Fruit fly (Drosophila melanogaster) whole organism, embryonic: ENCODE results near the gene CG5510.
A peak's percentile ranks its signal among the peaks of the same experiment; 100 is the strongest.

Source experiments
- Ada2b ChIP-seq: fragments of 200-800 bp; sonication (Bioruptor generic); IDR thresholded peaks from 2 replicates; pipeline ENCODE4 v1.3.6; 2022; ENCODE audit warnings: missing biosample characterization, missing genetic modification characterization
- Blimp-1 ChIP-seq: fragments of 200-800 bp; sonication (Bioruptor generic); optimal IDR thresholded peaks from 3 replicates; lab custom pipeline; 2018; ENCODE audit warnings: missing biosample characterization, missing genetic modification characterization, mild to moderate bottlenecking, moderate library complexity, missing genetic modification reagents
- Bteb2 ChIP-seq: fragments of 200-800 bp; sonication (Bioruptor generic); optimal IDR thresholded peaks from 2 replicates; lab custom pipeline; 2016; ENCODE audit warnings: missing biosample characterization, missing genetic modification characterization
- CG1024 ChIP-seq: fragments of 200-800 bp; sonication (Bioruptor generic); IDR thresholded peaks from 2 replicates; pipeline ENCODE4 v1.3.6; 2022; ENCODE audit warnings: missing biosample characterization, missing genetic modification characterization
- CG10543 ChIP-seq: fragments of 200-800 bp; sonication (Bioruptor generic); optimal IDR thresholded peaks from 3 replicates; lab custom pipeline; 2017; ENCODE audit warnings: missing biosample characterization, mild to moderate bottlenecking, missing genetic modification characterization, moderate library complexity
- CG10565 ChIP-seq: fragments of 200-800 bp; sonication (Bioruptor generic); optimal IDR thresholded peaks from 3 replicates; lab custom pipeline; 2016; ENCODE audit warnings: missing biosample characterization, mild to moderate bottlenecking, missing genetic modification characterization
- CG15073 ChIP-seq: fragments of 200-800 bp; sonication (Bioruptor generic); optimal IDR thresholded peaks from 2 replicates; lab custom pipeline; 2016; ENCODE audit warnings: missing biosample characterization, missing genetic modification characterization
- CG17186 ChIP-seq: fragments of 200-800 bp; sonication (Bioruptor generic); optimal IDR thresholded peaks from 3 replicates; lab custom pipeline; 2017; ENCODE audit warnings: missing biosample characterization, missing genetic modification reagents, missing genetic modification characterization
- CG18476 ChIP-seq: fragments of 200-800 bp; sonication (Bioruptor generic); optimal IDR thresholded peaks from 2 replicates; lab custom pipeline; 2016; ENCODE audit warnings: missing biosample characterization, mild to moderate bottlenecking, missing genetic modification characterization
- CG34376 ChIP-seq: fragments of 200-800 bp; sonication (Bioruptor generic); optimal IDR thresholded peaks from 2 replicates; lab custom pipeline; 2018; ENCODE audit warnings: missing biosample characterization, mild to moderate bottlenecking, missing genetic modification characterization
- CG4282 ChIP-seq: fragments of 200-800 bp; sonication (Bioruptor generic); optimal IDR thresholded peaks from 2 replicates; lab custom pipeline; 2016; ENCODE audit warnings: missing biosample characterization, missing genetic modification characterization
- CG4617 ChIP-seq: fragments of 200-800 bp; sonication (Bioruptor generic); optimal IDR thresholded peaks from 3 replicates; lab custom pipeline; 2016; ENCODE audit warnings: missing biosample characterization, missing genetic modification characterization, borderline replicate concordance
- CoRest ChIP-seq: fragments of 200-800 bp; sonication (Bioruptor generic); optimal IDR thresholded peaks from 3 replicates; lab custom pipeline; 2018; ENCODE audit warnings: missing biosample characterization, mild to moderate bottlenecking, missing genetic modification characterization, moderate library complexity
- CrebB ChIP-seq: fragments of 200-800 bp; sonication (Bioruptor generic); optimal IDR thresholded peaks from 3 replicates; lab custom pipeline; 2018; ENCODE audit warnings: missing biosample characterization, mild to moderate bottlenecking, missing genetic modification characterization
- D19A ChIP-seq: fragments of 200-800 bp; optimal IDR thresholded peaks from 3 replicates; lab custom pipeline; 2019; ENCODE audit warnings: missing biosample characterization, mild to moderate bottlenecking, missing genetic modification characterization, moderate library complexity
- E2f1 ChIP-seq: fragments of 200-800 bp; sonication (Bioruptor generic); IDR thresholded peaks from 2 replicates; pipeline ENCODE4 v1.3.6; 2022; ENCODE audit warnings: missing biosample characterization, missing genetic modification characterization
- ERR ChIP-seq: fragments of 200-800 bp; sonication (Bioruptor generic); optimal IDR thresholded peaks from 2 replicates; lab custom pipeline; 2016; ENCODE audit warnings: missing biosample characterization, missing genetic modification characterization
- Fer2 ChIP-seq: fragments of 200-800 bp; sonication (Bioruptor generic); optimal IDR thresholded peaks from 2 replicates; lab custom pipeline; 2018; ENCODE audit warnings: missing biosample characterization, mild to moderate bottlenecking, missing genetic modification characterization, moderate library complexity
- Hmr ChIP-seq: fragments of 200-800 bp; sonication (Bioruptor generic); optimal IDR thresholded peaks from 3 replicates; lab custom pipeline; 2017; ENCODE audit warnings: mild to moderate bottlenecking, missing biosample characterization, missing genetic modification reagents, missing genetic modification characterization
- Hr39 ChIP-seq: fragments of >200 bp; optimal IDR thresholded peaks from 2 replicates; lab custom pipeline; 2017
- Med ChIP-seq: fragments of 200-800 bp; sonication (Bioruptor generic); peaks from one replicate; lab custom pipeline; 2016; ENCODE audit warnings: missing biosample characterization, missing genetic modification characterization, mild to moderate bottlenecking, inconsistent platforms, moderate library complexity
- NK7.1 ChIP-seq: fragments of 200-800 bp; sonication (Bioruptor generic); optimal IDR thresholded peaks from 3 replicates; lab custom pipeline; 2016; ENCODE audit warnings: missing biosample characterization, missing genetic modification characterization
- Oaz ChIP-seq: fragments of 200-800 bp; sonication (Bioruptor generic); IDR thresholded peaks from 2 replicates; pipeline ENCODE4 v1.3.6; 2022; ENCODE audit warnings: missing biosample characterization, missing genetic modification characterization
- PHDP ChIP-seq: fragments of 200-800 bp; sonication (Bioruptor generic); optimal IDR thresholded peaks from 3 replicates; lab custom pipeline; 2018; ENCODE audit warnings: missing biosample characterization, mild to moderate bottlenecking, missing genetic modification characterization, moderate library complexity
- Side ChIP-seq: fragments of 200-800 bp; sonication (Bioruptor generic); optimal IDR thresholded peaks from 2 replicates; lab custom pipeline; 2016; ENCODE audit warnings: missing biosample characterization, missing genetic modification characterization
- Sox100B ChIP-seq: fragments of 200-800 bp; sonication (Bioruptor generic); optimal IDR thresholded peaks from 3 replicates; lab custom pipeline; 2018; ENCODE audit warnings: missing biosample characterization, mild to moderate bottlenecking, missing genetic modification characterization
- Tbp ChIP-seq: fragments of >200 bp; optimal IDR thresholded peaks from 2 replicates; lab custom pipeline; 2018; ENCODE audit warnings: missing biosample characterization, missing genetic modification characterization
- Xrp1 ChIP-seq: fragments of 200-800 bp; sonication (Bioruptor generic); IDR thresholded peaks from 2 replicates; pipeline ENCODE4 v1.3.6; 2022; ENCODE audit warnings: missing biosample characterization, missing genetic modification characterization
- az2 ChIP-seq: fragments of 200-800 bp; sonication (Bioruptor generic); optimal IDR thresholded peaks from 3 replicates; lab custom pipeline; 2016; ENCODE audit warnings: missing biosample characterization, missing genetic modification characterization
- cato ChIP-seq: fragments of 200-800 bp; sonication (Bioruptor generic); optimal IDR thresholded peaks from 2 replicates; lab custom pipeline; 2016; ENCODE audit warnings: missing biosample characterization, missing genetic modification characterization, borderline replicate concordance
- corto ChIP-seq: fragments of 200-800 bp; sonication (Bioruptor generic); optimal IDR thresholded peaks from 2 replicates; lab custom pipeline; 2016; ENCODE audit warnings: missing biosample characterization, mild to moderate bottlenecking, missing genetic modification characterization, moderate library complexity
- crp ChIP-seq, 2 experiments: fragments of 200-800 bp; sonication (Bioruptor generic); optimal IDR thresholded peaks; 2 replicates in 1 of 2; 3 replicates in 1 of 2; lab custom pipeline; 2017; ENCODE audit warnings: missing biosample characterization in 2 of 2, missing genetic modification characterization in 2 of 2, mild to moderate bottlenecking in 1 of 2, moderate library complexity in 1 of 2
- cwo ChIP-seq: fragments of 200-800 bp; sonication (Bioruptor generic); optimal IDR thresholded peaks from 3 replicates; lab custom pipeline; 2017; ENCODE audit warnings: missing biosample characterization, missing genetic modification characterization, mild to moderate bottlenecking, moderate library complexity, missing genetic modification reagents
- dati ChIP-seq: fragments of 200-800 bp; sonication (Bioruptor generic); IDR thresholded peaks from 2 replicates; pipeline ENCODE4 v1.3.6; 2022; ENCODE audit warnings: missing biosample characterization, missing genetic modification characterization
- disco-r ChIP-seq: fragments of 200-800 bp; sonication (Bioruptor generic); optimal IDR thresholded peaks from 2 replicates; lab custom pipeline; 2016; ENCODE audit warnings: missing biosample characterization, missing genetic modification characterization
- dmrt99B ChIP-seq: fragments of 200-800 bp; sonication (Bioruptor generic); optimal IDR thresholded peaks from 2 replicates; lab custom pipeline; 2018; ENCODE audit warnings: missing biosample characterization, mild to moderate bottlenecking, missing genetic modification characterization, moderate library complexity
- gfzf ChIP-seq: fragments of 200-800 bp; sonication (Bioruptor generic); optimal IDR thresholded peaks from 2 replicates; lab custom pipeline; 2016; ENCODE audit warnings: missing biosample characterization, mild to moderate bottlenecking, missing genetic modification characterization, moderate library complexity
- grn ChIP-seq: fragments of 200-800 bp; sonication (Bioruptor generic); optimal IDR thresholded peaks from 3 replicates; lab custom pipeline; 2017; ENCODE audit warnings: missing biosample characterization, missing genetic modification characterization
- gt ChIP-seq: fragments of 200-800 bp; sonication (Bioruptor generic); IDR thresholded peaks from 2 replicates; pipeline ENCODE4 v1.3.6; 2022; ENCODE audit warnings: missing biosample characterization, missing genetic modification characterization
- hkb ChIP-seq, 2 experiments: fragments of 200-800 bp in 1 of 2; fragments of >200 bp in 1 of 2; sonication (Bioruptor generic) in 1 of 2; IDR thresholded peaks in 1 of 2; optimal IDR thresholded peaks in 1 of 2; 2 replicates each; pipeline versions ENCODE4 v1.3.6 to Lab custom; 2017 to 2022; ENCODE audit warnings: missing biosample characterization in 1 of 2, missing genetic modification characterization in 1 of 2
- jigr1 ChIP-seq: fragments of 200-800 bp; sonication (Bioruptor generic); IDR thresholded peaks from 3 replicates; pipeline ENCODE4 v1.3.6; 2022; ENCODE audit warnings: missing biosample characterization, missing genetic modification characterization
- mld ChIP-seq: fragments of 200-800 bp; sonication (Bioruptor generic); IDR thresholded peaks from 3 replicates; pipeline ENCODE4 v1.3.6; 2022; ENCODE audit warnings: missing biosample characterization, missing genetic modification characterization; ENCODE audit not compliant: partially characterized antibody
- oc ChIP-seq: fragments of 200-800 bp; sonication (Bioruptor generic); optimal IDR thresholded peaks from 2 replicates; lab custom pipeline; 2018; ENCODE audit warnings: missing biosample characterization, mild to moderate bottlenecking, missing genetic modification characterization, moderate library complexity
- org-1 ChIP-seq: fragments of 200-800 bp; sonication (Bioruptor generic); optimal IDR thresholded peaks from 2 replicates; lab custom pipeline; 2017; ENCODE audit warnings: missing biosample characterization, missing genetic modification characterization
- pb ChIP-seq: fragments of 200-800 bp; sonication (Bioruptor generic); optimal IDR thresholded peaks from 3 replicates; lab custom pipeline; 2016; ENCODE audit warnings: missing biosample characterization, missing genetic modification characterization
- peb ChIP-seq: fragments of 200-800 bp; sonication (Bioruptor generic); IDR thresholded peaks from 2 replicates; pipeline ENCODE4 v1.3.6; 2022; ENCODE audit warnings: missing biosample characterization, missing genetic modification characterization
- sisA ChIP-seq: fragments of 200-800 bp; sonication (Bioruptor generic); IDR thresholded peaks from 2 replicates; pipeline ENCODE4 v1.3.6; 2022; ENCODE audit warnings: missing biosample characterization, missing genetic modification characterization
- stc ChIP-seq: fragments of 200-800 bp; sonication (Bioruptor generic); IDR thresholded peaks from 2 replicates; pipeline ENCODE4 v1.3.6; 2022; ENCODE audit warnings: missing biosample characterization, missing genetic modification characterization
- tll ChIP-seq, 2 experiments: fragments of 200-800 bp in 1 of 2; fragments of >200 bp in 1 of 2; sonication (Bioruptor generic) in 1 of 2; optimal IDR thresholded peaks; 2 replicates each; lab custom pipeline; 2017 to 2019; ENCODE audit warnings: missing biosample characterization in 2 of 2, missing genetic modification characterization in 2 of 2, mild to moderate bottlenecking in 1 of 2, moderate library complexity in 1 of 2
- tx ChIP-seq: fragments of 200-800 bp; sonication (Bioruptor generic); optimal IDR thresholded peaks from 2 replicates; lab custom pipeline; 2016; ENCODE audit warnings: missing biosample characterization, missing genetic modification characterization

Gene CG5510

dm6 chr3R:24193373-24193879 is 24.1 kb upstream of the CG5510 start, which contains the start of the genes SMC6 and CG6204 (continued):
- TF ChIP-seq CG18476 (GFP tag; lab: Kevin White, UChicago) = peak; percentile 92
- peak; percentile 56 for TF ChIP-seq corto (GFP tag; lab: Kevin White, UChicago)
- peak; percentile 78 for TF ChIP-seq dati (GFP tag; lab: Robert Waterston, UW)
- TF ChIP-seq Ada2b (GFP tag; lab: Robert Waterston, UW) = peak; percentile 94
- peak; percentile 93 for TF ChIP-seq Fer2
- TF ChIP-seq jigr1 (GFP tag; lab: Robert Waterston, UW) = peak; percentile 82; the same call in 2 of the 3 replicates
- peak; percentile 90 for TF ChIP-seq CrebB (tag; lab: Kevin White, UChicago)
- TF ChIP-seq cato = peak; percentile 83
- peak; percentile 95 for TF ChIP-seq stc
- TF ChIP-seq gfzf (GFP tag; lab: Kevin White, UChicago) = peak; percentile 77
- TF ChIP-seq CG34376 (GFP tag; lab: Kevin White, UChicago) = peak; percentile 84
- peak; percentile 98 for TF ChIP-seq CoRest (tag; lab: Kevin White, UChicago)
- peak; percentile 52 for TF ChIP-seq CG10565 (GFP tag; lab: Kevin White, UChicago)
- peak; percentile 90 for TF ChIP-seq az2 (GFP tag; lab: Kevin White, UChicago)
- peak; percentile 95 for TF ChIP-seq sisA (GFP tag; lab: Robert Waterston, UW)
- TF ChIP-seq mld (GFP tag; lab: Robert Waterston, UW) = no peak
- peak; percentile 48 for TF ChIP-seq pb (GFP tag; lab: Kevin White, UChicago)
- TF ChIP-seq hkb (optimal IDR thresholded peaks at IDR 0.05; lab: Kevin White, UChicago) = no peak
- peak; percentile 95 for TF ChIP-seq hkb (GFP tag; IDR thresholded peaks at IDR 0.05; lab: Robert Waterston, UW)
- TF ChIP-seq peb (GFP tag; lab: Robert Waterston, UW) = peak; percentile 81
- peak; percentile 95 for TF ChIP-seq dmrt99B (tag; lab: Kevin White, UChicago)
- TF ChIP-seq org-1 (GFP tag; lab: Kevin White, UChicago) = peak; percentile 88
- peak; percentile 76 for TF ChIP-seq CG1024 (GFP tag; lab: Robert Waterston, UW)
- TF ChIP-seq Sox100B = peak; percentile 89
- TF ChIP-seq D19A (tag; lab: Kevin White, UChicago) = peak; percentile 90
- TF ChIP-seq Tbp (GFP tag; lab: Kevin White, UChicago) = no peak
- TF ChIP-seq gt (GFP tag; lab: Robert Waterston, UW) = peak; percentile 67; the same call in 1 of the 2 replicates
- TF ChIP-seq Hmr (GFP tag; lab: Kevin White, UChicago) = peak; percentile 94
- TF ChIP-seq disco-r (GFP tag; lab: Kevin White, UChicago) = peak; percentile 53
- TF ChIP-seq Hr39 (lab: Kevin White, UChicago) = no peak
- TF ChIP-seq Med (GFP tag; lab: Kevin White, UChicago) = peak; percentile 96
- TF ChIP-seq PHDP (tag; lab: Kevin White, UChicago) = peak; percentile 96
- peak; percentile 90 for TF ChIP-seq cwo
- peak; percentile 64 for TF ChIP-seq ERR (GFP tag; lab: Kevin White, UChicago)
- peak; percentile 90 for TF ChIP-seq Bteb2 (GFP tag; lab: Kevin White, UChicago)
- peak; percentile 32 to 43 for TF ChIP-seq tll (GFP tag; optimal IDR thresholded peaks at IDR 0.05; lab: Kevin White, UChicago)
- peak; percentile 76 for TF ChIP-seq Side
- peak; percentile 95 for TF ChIP-seq E2f1
- TF ChIP-seq grn (GFP tag; lab: Kevin White, UChicago) = no peak
- TF ChIP-seq CG4617 = peak; percentile 61
- TF ChIP-seq CG15073 (GFP tag; lab: Kevin White, UChicago) = peak; percentile 62
- peak; percentile 91 for TF ChIP-seq CG10543 (GFP tag; lab: Kevin White, UChicago)
- peak; percentile 79 for TF ChIP-seq tx (GFP tag; lab: Kevin White, UChicago)
- TF ChIP-seq NK7.1 = peak; percentile 80
- peak; percentile 13 for TF ChIP-seq CG4282 (GFP tag; lab: Kevin White, UChicago)
- peak; percentile 51 for TF ChIP-seq CG17186 (GFP tag; lab: Kevin White, UChicago)
- peak; percentile 90 for TF ChIP-seq Blimp-1 (GFP tag; lab: Kevin White, UChicago)
- TF ChIP-seq crp (GFP tag; optimal IDR thresholded peaks at IDR 0.05; lab: Kevin White, UChicago) = peak in 1 of 2 experiments; percentile 60
- peak; percentile 87 for TF ChIP-seq Oaz
- peak; percentile 95 for TF ChIP-seq Xrp1
- peak; percentile 86 for TF ChIP-seq oc
